Worm (Caenorhabditis elegans) whole organism, young adult: ENCODE data around the gene R02E4.3.

ENCODE experiments used
- B0035.1 ChIP-seq: sonication (generic microtip); optimal IDR thresholded peaks from 2 replicates; lab custom pipeline; 2016; ENCODE audit warnings: missing genetic modification characterization, mild to moderate bottlenecking, missing compliant biosample characterization, missing genotype, missing genetic modification reagents
- B0261.1 ChIP-seq: sonication (generic microtip); optimal IDR thresholded peaks from 2 replicates; lab custom pipeline; 2016; ENCODE audit warnings: mild to moderate bottlenecking, missing genetic modification characterization, moderate library complexity, missing compliant biosample characterization
- D2030.7 ChIP-seq: fragments of 200-800 bp; sonication (Bioruptor generic); IDR thresholded peaks from 2 replicates; pipeline ENCODE4 v1.3.6; 2022; ENCODE audit warnings: missing genetic modification reagents, missing genetic modification characterization, missing compliant biosample characterization
- F10E7.11 ChIP-seq: sonication (generic microtip); optimal IDR thresholded peaks from 2 replicates; lab custom pipeline; 2017; ENCODE audit warnings: mild to moderate bottlenecking, missing genetic modification characterization, moderate library complexity, missing compliant biosample characterization
- F22D6.2 ChIP-seq: sonication (generic microtip); optimal IDR thresholded peaks from 2 replicates; lab custom pipeline; 2016; ENCODE audit warnings: mild to moderate bottlenecking, missing genetic modification characterization, missing compliant biosample characterization
- F33H1.4 ChIP-seq: fragments of 200-800 bp; sonication (Bioruptor generic); IDR thresholded peaks from 2 replicates; pipeline ENCODE4 v1.3.6; 2022; ENCODE audit warnings: missing genetic modification reagents, missing genetic modification characterization, missing compliant biosample characterization
- F49E8.2 ChIP-seq: sonication (generic microtip); optimal IDR thresholded peaks from 3 replicates; lab custom pipeline; 2017; ENCODE audit warnings: missing genetic modification characterization, mild to moderate bottlenecking, missing compliant biosample characterization, antibody characterized with exemption, moderate library complexity; ENCODE audit not compliant: insufficient read depth
- F52B5.7 ChIP-seq: sonication (generic microtip); optimal IDR thresholded peaks from 2 replicates; lab custom pipeline; 2016; ENCODE audit warnings: mild to moderate bottlenecking, missing genetic modification characterization, missing compliant biosample characterization
- F57C9.4 ChIP-seq: sonication (generic microtip); optimal IDR thresholded peaks from 2 replicates; lab custom pipeline; 2017; ENCODE audit warnings: mild to moderate bottlenecking, missing genetic modification characterization, missing compliant biosample characterization
- Y53G8AR.9 ChIP-seq: fragments of 200-800 bp; sonication (Bioruptor generic); conservative IDR thresholded peaks from 2 replicates; pipeline ENCODE4 v1.3.6; 2022; ENCODE audit warnings: missing genetic modification reagents, missing genetic modification characterization, missing compliant biosample characterization
- Y56A3A.18 ChIP-seq: fragments of 200-800 bp; sonication (Bioruptor generic); IDR thresholded peaks from 2 replicates; pipeline ENCODE4 v1.3.6; 2022; ENCODE audit warnings: missing genetic modification reagents, missing genetic modification characterization, missing compliant biosample characterization
- ama-1 ChIP-seq, 3 experiments: fragments of 150-350 bp in 1 of 3; sonication (generic microtip) in 2 of 3; optimal IDR thresholded peaks; 2 replicates each; lab custom pipeline; 2014 to 2018; ENCODE audit warnings: missing biosample characterization in 2 of 3, missing genetic modification characterization in 2 of 3, missing genetic modification reagents in 2 of 3
- atf-7 ChIP-seq: sonication (generic microtip); optimal IDR thresholded peaks from 2 replicates; lab custom pipeline; 2017; ENCODE audit warnings: mild to moderate bottlenecking, missing genetic modification characterization, missing compliant biosample characterization
- attf-3 ChIP-seq: fragments of 200-800 bp; sonication (Bioruptor generic); conservative IDR thresholded peaks from 2 replicates; pipeline ENCODE4 v1.3.6; 2022; ENCODE audit warnings: missing genetic modification reagents, missing genetic modification characterization, missing compliant biosample characterization
- attf-5 ChIP-seq: fragments of 200-800 bp; sonication (Bioruptor generic); optimal IDR thresholded peaks from 2 replicates; lab custom pipeline; 2018; ENCODE audit warnings: mild to moderate bottlenecking, missing genetic modification characterization, missing compliant biosample characterization
- bed-2 ChIP-seq: fragments of 200-800 bp; sonication (Bioruptor generic); IDR thresholded peaks from 2 replicates; pipeline ENCODE4 v1.3.6; 2022; ENCODE audit warnings: missing genetic modification reagents, missing genetic modification characterization, missing compliant biosample characterization
- ccch-3 ChIP-seq: fragments of 200-800 bp; sonication (Bioruptor generic); optimal IDR thresholded peaks from 2 replicates; lab custom pipeline; 2018; ENCODE audit warnings: mild to moderate bottlenecking, missing genetic modification characterization, missing compliant biosample characterization
- cebp-2 ChIP-seq: fragments of 200-800 bp; sonication (Bioruptor generic); IDR thresholded peaks from 2 replicates; pipeline ENCODE4 v1.3.6; 2022; ENCODE audit warnings: missing genetic modification characterization, missing compliant biosample characterization
- ceh-27 ChIP-seq: fragments of 200-800 bp; sonication (Bioruptor generic); optimal IDR thresholded peaks from 2 replicates; lab custom pipeline; 2018; ENCODE audit warnings: mild to moderate bottlenecking, missing genetic modification characterization, moderate library complexity, missing compliant biosample characterization
- ceh-58 ChIP-seq: fragments of 200-800 bp; sonication (Bioruptor generic); IDR thresholded peaks from 2 replicates; pipeline ENCODE4 v1.3.6; 2022; ENCODE audit warnings: missing genetic modification characterization, missing compliant biosample characterization
- die-1 ChIP-seq: sonication (generic microtip); optimal IDR thresholded peaks from 2 replicates; lab custom pipeline; 2016; ENCODE audit warnings: missing genotype, mild to moderate bottlenecking, missing genetic modification characterization, missing compliant biosample characterization
- egl-18 ChIP-seq: fragments of 200-800 bp; sonication (Bioruptor generic); IDR thresholded peaks from 2 replicates; pipeline ENCODE4 v1.3.6; 2022; ENCODE audit warnings: missing genetic modification reagents, missing genetic modification characterization, missing compliant biosample characterization
- ekl-4 ChIP-seq: fragments of 200-800 bp; sonication (Bioruptor generic); IDR thresholded peaks from 2 replicates; pipeline ENCODE4 v1.3.6; 2022; ENCODE audit warnings: missing genetic modification reagents, missing genetic modification characterization, missing compliant biosample characterization
- ets-4 ChIP-seq: fragments of 200-800 bp; sonication (Bioruptor generic); optimal IDR thresholded peaks from 2 replicates; lab custom pipeline; 2018; ENCODE audit warnings: mild to moderate bottlenecking, missing genetic modification characterization, missing compliant biosample characterization
- hlh-12 ChIP-seq: sonication (generic microtip); optimal IDR thresholded peaks from 2 replicates; lab custom pipeline; 2016; ENCODE audit warnings: missing genetic modification characterization, missing compliant biosample characterization
- hlh-26 ChIP-seq: fragments of 200-800 bp; sonication (Bioruptor generic); conservative IDR thresholded peaks from 2 replicates; pipeline ENCODE4 v1.3.6; 2022; ENCODE audit warnings: missing genetic modification reagents, missing genetic modification characterization, missing compliant biosample characterization
- hmg-1.2 ChIP-seq: fragments of 200-800 bp; sonication (Bioruptor generic); IDR thresholded peaks from 2 replicates; pipeline ENCODE4 v1.3.6; 2022; ENCODE audit warnings: missing genetic modification reagents, missing genetic modification characterization, missing compliant biosample characterization
- lag-1 ChIP-seq: fragments of 200-800 bp; sonication (Bioruptor generic); IDR thresholded peaks from 2 replicates; pipeline ENCODE4 v1.3.6; 2022; ENCODE audit warnings: missing genetic modification reagents, missing genetic modification characterization, missing compliant biosample characterization
- let-607 ChIP-seq, 2 experiments: fragments of 200-800 bp in 1 of 2; sonication (Bioruptor generic) in 1 of 2; sonication (generic microtip) in 1 of 2; optimal IDR thresholded peaks; 2 replicates each; lab custom pipeline; 2016 to 2018; ENCODE audit warnings: mild to moderate bottlenecking in 2 of 2, missing compliant biosample characterization in 2 of 2, missing genetic modification characterization in 2 of 2, moderate library complexity in 2 of 2, missing genotype in 1 of 2
- lin-35 ChIP-seq, 3 experiments: fragments of 150-350 bp in 2 of 3; sonication (generic microtip) in 1 of 3; optimal IDR thresholded peaks; 2 replicates each; lab custom pipeline; 2014 to 2018; ENCODE audit warnings: missing biosample characterization in 3 of 3, missing genetic modification characterization in 3 of 3, missing genetic modification reagents in 3 of 3
- lir-1 ChIP-seq: fragments of 200-800 bp; sonication (Bioruptor generic); conservative IDR thresholded peaks from 2 replicates; pipeline ENCODE4 v1.3.6; 2022; ENCODE audit warnings: missing genetic modification reagents, missing genetic modification characterization, missing compliant biosample characterization
- madf-10 ChIP-seq: sonication (generic microtip); optimal IDR thresholded peaks from 2 replicates; lab custom pipeline; 2016; ENCODE audit warnings: mild to moderate bottlenecking, missing genetic modification characterization, missing compliant biosample characterization
- madf-6 ChIP-seq: fragments of 200-800 bp; sonication (Bioruptor generic); IDR thresholded peaks from 2 replicates; pipeline ENCODE4 v1.3.6; 2022; ENCODE audit warnings: missing genetic modification reagents, missing genetic modification characterization, missing compliant biosample characterization
- nfya-1 ChIP-seq: sonication (generic microtip); optimal IDR thresholded peaks from 2 replicates; lab custom pipeline; 2017; ENCODE audit warnings: antibody characterized with exemption, missing compliant biosample characterization, missing genetic modification characterization, borderline replicate concordance; ENCODE audit not compliant: insufficient read depth
- nhr-120 ChIP-seq: fragments of 200-800 bp; sonication (Bioruptor generic); IDR thresholded peaks from 2 replicates; pipeline ENCODE4 v1.3.6; 2022; ENCODE audit warnings: missing genetic modification characterization, missing compliant biosample characterization
- nhr-179 ChIP-seq: sonication (generic microtip); optimal IDR thresholded peaks from 2 replicates; lab custom pipeline; 2016; ENCODE audit warnings: mild to moderate bottlenecking, missing genetic modification characterization, missing compliant biosample characterization
- nhr-27 ChIP-seq: fragments of 200-800 bp; sonication (Bioruptor generic); optimal IDR thresholded peaks from 2 replicates; lab custom pipeline; 2018; ENCODE audit warnings: mild to moderate bottlenecking, missing genetic modification characterization, moderate library complexity, missing compliant biosample characterization
- nhr-80 ChIP-seq: sonication (generic microtip); optimal IDR thresholded peaks from 2 replicates; lab custom pipeline; 2016; ENCODE audit warnings: missing genetic modification characterization, missing compliant biosample characterization
- rcor-1 ChIP-seq: fragments of 200-800 bp; sonication (Bioruptor generic); IDR thresholded peaks from 2 replicates; pipeline ENCODE4 v1.3.6; 2022; ENCODE audit warnings: missing genetic modification reagents, missing genetic modification characterization, missing compliant biosample characterization
- rpc-1 ChIP-seq, 2 experiments: fragments of 150-350 bp in 1 of 2; sonication (generic microtip) in 1 of 2; optimal IDR thresholded peaks; 2 replicates each; lab custom pipeline; 2014 to 2018; ENCODE audit warnings: missing biosample characterization in 1 of 2, missing genetic modification characterization in 1 of 2, missing genetic modification reagents in 1 of 2, missing genotype in 1 of 2
- snpc-3.4 ChIP-seq: sonication (generic microtip); optimal IDR thresholded peaks from 2 replicates; lab custom pipeline; 2017; ENCODE audit warnings: missing genetic modification characterization, mild to moderate bottlenecking, missing compliant biosample characterization, antibody characterized with exemption, moderate library complexity, missing genotype, missing genetic modification reagents
- tlf-1 ChIP-seq: fragments of 200-800 bp; sonication (Bioruptor generic); optimal IDR thresholded peaks from 2 replicates; lab custom pipeline; 2018; ENCODE audit warnings: mild to moderate bottlenecking, missing genetic modification characterization, missing compliant biosample characterization
- zfh-2 ChIP-seq: fragments of 200-800 bp; sonication (Bioruptor generic); conservative IDR thresholded peaks from 2 replicates; pipeline ENCODE4 v1.3.6; 2022; ENCODE audit warnings: missing genetic modification reagents, missing genetic modification characterization, missing compliant biosample characterization
- zim-3 ChIP-seq: sonication (generic microtip); optimal IDR thresholded peaks from 2 replicates; lab custom pipeline; 2017; ENCODE audit warnings: mild to moderate bottlenecking, missing genetic modification characterization, moderate library complexity, missing compliant biosample characterization
- ztf-18 ChIP-seq: sonication (generic microtip); optimal IDR thresholded peaks from 2 replicates; lab custom pipeline; 2016; ENCODE audit warnings: missing genotype, mild to moderate bottlenecking, missing genetic modification characterization, missing compliant biosample characterization
- ztf-28 ChIP-seq: fragments of 200-800 bp; sonication (Bioruptor generic); IDR thresholded peaks from 2 replicates; pipeline ENCODE4 v1.3.6; 2022; ENCODE audit warnings: missing genetic modification reagents, missing genetic modification characterization, missing compliant biosample characterization
- ztf-6 ChIP-seq: fragments of 200-800 bp; sonication (Bioruptor generic); IDR thresholded peaks from 2 replicates; pipeline ENCODE4 v1.3.6; 2022; ENCODE audit warnings: missing genetic modification reagents, missing genetic modification characterization, missing compliant biosample characterization

Gene R02E4.3

DNA sequence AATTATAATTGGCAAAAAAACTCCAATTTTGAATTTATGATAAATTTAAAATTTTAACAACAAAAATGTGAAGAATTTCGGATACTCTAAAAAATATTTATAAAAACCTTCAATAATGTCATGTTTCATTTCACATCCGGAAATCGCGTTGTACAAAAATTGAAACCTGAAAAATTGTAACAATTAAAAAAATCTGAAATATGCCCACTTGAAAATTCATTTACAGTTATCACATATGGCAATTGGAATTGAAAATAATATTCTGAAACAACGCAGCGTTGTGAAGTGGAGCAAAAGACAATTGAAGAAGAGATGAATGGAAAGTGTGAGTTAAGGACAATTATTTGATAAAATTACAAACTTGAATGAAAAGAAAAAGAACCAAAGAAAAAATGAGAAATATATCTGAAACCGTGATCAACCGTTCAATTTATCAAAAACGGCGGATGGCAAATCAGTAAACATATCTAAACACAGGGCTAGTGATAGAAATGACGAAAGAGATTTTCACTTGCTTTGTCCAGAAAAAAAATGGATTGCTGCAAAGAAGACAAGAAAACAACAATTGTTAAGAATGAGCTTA is 46.6 kb upstream of the R02E4.3 start (continued):
- TF ChIP-seq lag-1 (GFP tag; lab: Robert Waterston, UW) = no peak
- TF ChIP-seq snpc-3.4 = no peak
- no peak for TF ChIP-seq bed-2 (GFP tag; lab: Robert Waterston, UW)
- no peak for TF ChIP-seq ztf-28 (GFP tag; lab: Robert Waterston, UW)
- no peak for TF ChIP-seq F57C9.4
- no peak for TF ChIP-seq zfh-2 (GFP tag; lab: Robert Waterston, UW)
- no peak for TF ChIP-seq attf-5 (GFP tag; lab: Kevin White, UChicago)
- no peak for TF ChIP-seq cebp-2 (GFP tag; lab: Robert Waterston, UW)
- TF ChIP-seq rpc-1 (optimal IDR thresholded peaks at IDR 0.05; lab: Kevin White, UChicago) = no peak
- TF ChIP-seq rpc-1 (tag; optimal IDR thresholded peaks at IDR 0.05; lab: Kevin White, UChicago) = no peak
- no peak for TF ChIP-seq B0035.1
- TF ChIP-seq madf-6 (GFP tag; lab: Robert Waterston, UW) = 0 out of 2 replicates have a peak, but pooled peaks have one; percentile 21
- no peak for TF ChIP-seq attf-3
- TF ChIP-seq B0261.1 (tag; lab: Kevin White, UChicago) = no peak
- TF ChIP-seq nhr-120 (GFP tag; lab: Robert Waterston, UW) = no peak
- TF ChIP-seq F52B5.7 (tag; lab: Kevin White, UChicago) = no peak
- TF ChIP-seq ztf-6 (GFP tag; lab: Robert Waterston, UW) = no peak
- no peak for TF ChIP-seq Y56A3A.18 (GFP tag; lab: Robert Waterston, UW)
- TF ChIP-seq egl-18 (GFP tag; lab: Robert Waterston, UW) = no peak
- no peak for TF ChIP-seq F10E7.11
- TF ChIP-seq F33H1.4 (GFP tag; lab: Robert Waterston, UW) = no peak
- TF ChIP-seq hmg-1.2 (GFP tag; lab: Robert Waterston, UW) = no peak
- TF ChIP-seq ama-1 (optimal IDR thresholded peaks at IDR 0.05; lab: Kevin White, UChicago) = no peak
- TF ChIP-seq ama-1 (GFP tag; optimal IDR thresholded peaks at IDR 0.05; lab: Kevin White, UChicago) = peak in 1 of 2 experiments; percentile 41
- no peak for TF ChIP-seq rcor-1 (GFP tag; lab: Robert Waterston, UW)
- TF ChIP-seq nhr-179 = no peak
- TF ChIP-seq die-1 (tag; lab: Kevin White, UChicago) = no peak
- TF ChIP-seq ets-4 (GFP tag; lab: Kevin White, UChicago) = no peak
- no peak for TF ChIP-seq F49E8.2 (tag; lab: Kevin White, UChicago)
- peak; percentile 8; the same call in 1 of the 2 replicates for TF ChIP-seq Y53G8AR.9 (GFP tag; lab: Robert Waterston, UW)
- no peak for TF ChIP-seq ztf-18 (tag; lab: Kevin White, UChicago)
- TF ChIP-seq lin-35 (GFP tag; optimal IDR thresholded peaks at IDR 0.05; lab: Kevin White, UChicago) = no peak
- TF ChIP-seq atf-7 (tag; lab: Kevin White, UChicago) = no peak
- no peak for TF ChIP-seq ceh-27 (GFP tag; lab: Kevin White, UChicago)
- no peak for TF ChIP-seq zim-3
- no peak for TF ChIP-seq tlf-1 (GFP tag; lab: Kevin White, UChicago)
- no peak for TF ChIP-seq hlh-12 (tag; lab: Kevin White, UChicago)
- TF ChIP-seq ceh-58 = 0 out of 2 replicates have a peak, but pooled peaks have one; percentile 3
- TF ChIP-seq hlh-26 (GFP tag; lab: Robert Waterston, UW) = no peak
- TF ChIP-seq ccch-3 (GFP tag; lab: Kevin White, UChicago) = no peak
- TF ChIP-seq madf-10 (tag; lab: Kevin White, UChicago) = no peak
- TF ChIP-seq F22D6.2 (tag; lab: Kevin White, UChicago) = no peak
- no peak for TF ChIP-seq let-607 (tag; optimal IDR thresholded peaks at IDR 0.05; lab: Kevin White, UChicago)
- no peak for TF ChIP-seq nhr-27 (tag; lab: Kevin White, UChicago)
- TF ChIP-seq nhr-80 = no peak
- TF ChIP-seq nfya-1 (tag; lab: Kevin White, UChicago) = no peak
- TF ChIP-seq lir-1 = no peak
- TF ChIP-seq D2030.7 (GFP tag; lab: Robert Waterston, UW) = no peak
- TF ChIP-seq ekl-4 (GFP tag; lab: Robert Waterston, UW) = 0 out of 2 replicates have a peak, but pooled peaks have one; percentile 15
